Worm (Caenorhabditis elegans) whole organism, L3 larva: Measurements from ENCODE around the gene arrd-23.

Experiments
- elt-2 ChIP-seq: sonication (generic microtip); optimal IDR thresholded peaks from 2 replicates; lab custom pipeline; 2016; ENCODE audit warnings: missing genetic modification reagents, mild to moderate bottlenecking, missing genetic modification characterization, missing compliant biosample characterization
- nhr-25 ChIP-seq: sonication (generic microtip); optimal IDR thresholded peaks from 2 replicates; lab custom pipeline; 2017; ENCODE audit warnings: missing biosample characterization, missing genetic modification characterization
- nhr-77 ChIP-seq: fragments of 150-350 bp; optimal IDR thresholded peaks from 2 replicates; lab custom pipeline; 2014; ENCODE audit warnings: missing biosample characterization, missing genetic modification characterization
- unc-62 ChIP-seq: fragments of 150-350 bp; sonication (generic microtip); optimal IDR thresholded peaks from 4 replicates; lab custom pipeline; 2014; ENCODE audit warnings: missing biosample characterization, missing genetic modification reagents, missing genetic modification characterization

DNA sequence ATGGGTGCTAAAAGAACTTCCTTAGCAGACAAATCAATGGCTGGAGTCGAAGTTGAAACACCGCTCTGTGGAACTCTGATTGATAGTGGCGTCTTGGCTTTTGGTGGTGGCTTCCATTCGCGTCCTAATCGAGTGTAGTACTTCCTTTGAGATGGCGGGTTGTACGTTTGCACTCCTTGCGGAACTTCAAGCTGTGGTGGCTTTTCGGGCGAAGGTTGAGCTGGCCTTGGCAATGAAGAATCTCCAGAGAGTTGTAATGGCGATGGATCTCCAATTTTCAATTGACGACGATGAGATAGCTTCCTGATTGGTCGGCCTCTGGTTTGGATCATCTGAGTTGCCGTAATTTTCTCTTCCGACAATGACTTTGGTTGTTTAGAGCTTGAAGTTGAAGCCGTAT, 45.1 kb upstream of the arrd-23 start:
- TF ChIP-seq nhr-25 (tag; lab: Kevin White, UChicago) (no peak), unc-62 (GFP tag; lab: Kevin White, UChicago) (no peak), nhr-77 (tag; lab: Kevin White, UChicago) (no peak), elt-2 (tag; lab: Kevin White, UChicago) (no peak)
